Worm (Caenorhabditis elegans) whole organism, L1 larva: Measurements from ENCODE around the gene K08B5.2.

Experiments
- C16A3.4 ChIP-seq: fragments of 150-350 bp; optimal IDR thresholded peaks from 2 replicates; lab custom pipeline; 2014; ENCODE audit warnings: missing biosample characterization, missing genetic modification characterization
- C34B4.2 ChIP-seq: sonication (generic microtip); optimal IDR thresholded peaks from 2 replicates; lab custom pipeline; 2017; ENCODE audit warnings: mild to moderate bottlenecking, missing genetic modification characterization, missing compliant biosample characterization
- F16B12.6 ChIP-seq: fragments of 150-350 bp; optimal IDR thresholded peaks from 2 replicates; lab custom pipeline; 2014; ENCODE audit warnings: missing biosample characterization, missing genetic modification characterization
- blmp-1 ChIP-seq: fragments of 150-350 bp; optimal IDR thresholded peaks from 2 replicates; lab custom pipeline; 2014; ENCODE audit warnings: missing biosample characterization, missing genetic modification characterization
- ceh-88 ChIP-seq: fragments of 200-800 bp; sonication (Bioruptor generic); IDR thresholded peaks from 2 replicates; pipeline ENCODE4 v1.3.6; 2022; ENCODE audit warnings: missing genetic modification characterization, missing compliant biosample characterization
- ceh-90 ChIP-seq: sonication (generic microtip); optimal IDR thresholded peaks from 2 replicates; lab custom pipeline; 2016; ENCODE audit warnings: missing genetic modification characterization, missing compliant biosample characterization
- dsc-1 ChIP-seq: sonication (generic microtip); optimal IDR thresholded peaks from 2 replicates; lab custom pipeline; 2016; ENCODE audit warnings: mild to moderate bottlenecking, missing genetic modification characterization, missing compliant biosample characterization
- efl-1 ChIP-seq, 4 experiments: fragments of 150-350 bp; optimal IDR thresholded peaks in 3 of 4; peaks in 1 of 4; 1 replicate in 1 of 4; 2 replicates in 3 of 4; lab custom pipeline; 2014; ENCODE audit warnings: missing biosample characterization in 2 of 4, missing genetic modification characterization in 2 of 4, missing genetic modification reagents in 2 of 4
- egl-13 ChIP-seq: sonication (generic microtip); optimal IDR thresholded peaks from 2 replicates; lab custom pipeline; 2016; ENCODE audit warnings: missing genotype, missing genetic modification reagents, missing genetic modification characterization, missing compliant biosample characterization
- egl-27 ChIP-seq, 2 experiments: fragments of 150-350 bp in 1 of 2; sonication (generic microtip); optimal IDR thresholded peaks; 3 replicates each; lab custom pipeline; 2017 to 2018; ENCODE audit warnings: missing biosample characterization in 2 of 2, missing genetic modification characterization in 2 of 2, missing genetic modification reagents in 2 of 2
- elt-2 ChIP-seq: sonication (generic microtip); optimal IDR thresholded peaks from 2 replicates; lab custom pipeline; 2016; ENCODE audit warnings: missing genetic modification characterization, mild to moderate bottlenecking, inconsistent platforms, missing compliant biosample characterization, missing genetic modification reagents
- fkh-10 ChIP-seq: sonication (generic microtip); optimal IDR thresholded peaks from 2 replicates; lab custom pipeline; 2017; ENCODE audit warnings: missing biosample characterization, missing genetic modification reagents, missing genetic modification characterization
- fkh-4 ChIP-seq: sonication (generic microtip); optimal IDR thresholded peaks from 2 replicates; lab custom pipeline; 2016; ENCODE audit warnings: missing compliant biosample characterization, missing genetic modification characterization, borderline replicate concordance
- fos-1 ChIP-seq: fragments of 150-350 bp; optimal IDR thresholded peaks from 2 replicates; lab custom pipeline; 2014; ENCODE audit warnings: missing biosample characterization, missing genetic modification characterization
- grh-1 ChIP-seq: fragments of 200-800 bp; sonication (Bioruptor generic); IDR thresholded peaks from 2 replicates; pipeline ENCODE4 v1.3.6; 2022; ENCODE audit warnings: missing genetic modification reagents, missing genetic modification characterization, missing compliant biosample characterization
- hlh-17 ChIP-seq: fragments of 200-800 bp; sonication (Bioruptor generic); optimal IDR thresholded peaks from 2 replicates; lab custom pipeline; 2018; ENCODE audit warnings: missing genetic modification characterization, mild to moderate bottlenecking, missing compliant biosample characterization, moderate library complexity, borderline replicate concordance
- hlh-4 ChIP-seq: sonication (generic microtip); optimal IDR thresholded peaks from 2 replicates; lab custom pipeline; 2016; ENCODE audit warnings: mild to moderate bottlenecking, missing genetic modification characterization, missing compliant biosample characterization
- hpl-2 ChIP-seq: fragments of 150-350 bp; optimal IDR thresholded peaks from 2 replicates; lab custom pipeline; 2014; ENCODE audit warnings: missing biosample characterization, missing genetic modification reagents, missing genetic modification characterization
- lin-13 ChIP-seq: fragments of 150-350 bp; optimal IDR thresholded peaks from 2 replicates; lab custom pipeline; 2014; ENCODE audit warnings: missing biosample characterization, missing genetic modification reagents, missing genetic modification characterization
- lin-15B ChIP-seq: fragments of 150-350 bp; sonication (generic microtip); optimal IDR thresholded peaks from 3 replicates; lab custom pipeline; 2014; ENCODE audit warnings: missing biosample characterization, missing genetic modification characterization
- lin-35 ChIP-seq, 2 experiments: fragments of 150-350 bp; optimal IDR thresholded peaks; 2 replicates each; lab custom pipeline; 2014; ENCODE audit warnings: missing biosample characterization in 2 of 2, missing genetic modification characterization in 2 of 2, missing genetic modification reagents in 2 of 2
- lin-39 ChIP-seq: fragments of 150-350 bp; optimal IDR thresholded peaks from 2 replicates; lab custom pipeline; 2014; ENCODE audit warnings: missing biosample characterization, missing genetic modification reagents, missing genetic modification characterization
- lsy-2 ChIP-seq, 2 experiments: fragments of 150-350 bp; optimal IDR thresholded peaks; 2 replicates each; lab custom pipeline; 2014; ENCODE audit warnings: missing biosample characterization in 2 of 2, missing genetic modification characterization in 2 of 2
- mab-9 ChIP-seq: fragments of 200-800 bp; sonication (Bioruptor generic); IDR thresholded peaks from 2 replicates; pipeline ENCODE4 v1.3.6; 2022; ENCODE audit warnings: missing genetic modification reagents, missing genetic modification characterization, missing compliant biosample characterization
- mef-2 ChIP-seq: fragments of 150-350 bp; optimal IDR thresholded peaks from 2 replicates; lab custom pipeline; 2014; ENCODE audit warnings: missing biosample characterization, missing genetic modification characterization
- mep-1 ChIP-seq: fragments of 150-350 bp; optimal IDR thresholded peaks from 2 replicates; lab custom pipeline; 2014; ENCODE audit warnings: missing biosample characterization, missing genetic modification characterization
- nhr-20 ChIP-seq: sonication (generic microtip); optimal IDR thresholded peaks from 2 replicates; lab custom pipeline; 2016; ENCODE audit warnings: mild to moderate bottlenecking, missing genetic modification characterization, missing compliant biosample characterization
- nhr-28 ChIP-seq: fragments of 150-350 bp; optimal IDR thresholded peaks from 2 replicates; lab custom pipeline; 2014; ENCODE audit warnings: missing biosample characterization, missing genetic modification characterization
- nhr-84 ChIP-seq: sonication (generic microtip); optimal IDR thresholded peaks from 2 replicates; lab custom pipeline; 2017; ENCODE audit warnings: missing biosample characterization, missing genetic modification characterization
- pax-3 ChIP-seq: fragments of 200-800 bp; sonication (Bioruptor generic); optimal IDR thresholded peaks from 2 replicates; lab custom pipeline; 2018; ENCODE audit warnings: mild to moderate bottlenecking, missing genetic modification characterization, moderate library complexity, missing compliant biosample characterization
- skn-1 ChIP-seq: fragments of 150-350 bp; optimal IDR thresholded peaks from 2 replicates; lab custom pipeline; 2014; ENCODE audit warnings: missing biosample characterization, missing genetic modification characterization
- snpc-4 ChIP-seq: fragments of 150-350 bp; optimal IDR thresholded peaks from 2 replicates; lab custom pipeline; 2014; ENCODE audit warnings: missing biosample characterization, missing genetic modification characterization
- sptf-1 ChIP-seq: fragments of 150-350 bp; optimal IDR thresholded peaks from 2 replicates; lab custom pipeline; 2014; ENCODE audit warnings: missing biosample characterization, missing genetic modification characterization
- sup-37 ChIP-seq: fragments of 200-800 bp; sonication (Bioruptor generic); optimal IDR thresholded peaks from 2 replicates; lab custom pipeline; 2018; ENCODE audit warnings: mild to moderate bottlenecking, missing genetic modification characterization, missing compliant biosample characterization
- unc-86 ChIP-seq: sonication (generic microtip); optimal IDR thresholded peaks from 2 replicates; lab custom pipeline; 2016; ENCODE audit warnings: missing genetic modification characterization, missing compliant biosample characterization
- unc-98 ChIP-seq: fragments of 200-800 bp; sonication (Bioruptor generic); IDR thresholded peaks from 2 replicates; pipeline ENCODE4 v1.3.6; 2022; ENCODE audit warnings: missing genetic modification characterization, missing compliant biosample characterization
- vab-15 ChIP-seq: sonication (generic microtip); optimal IDR thresholded peaks from 2 replicates; lab custom pipeline; 2017; ENCODE audit warnings: missing genotype, mild to moderate bottlenecking, missing genetic modification characterization, missing compliant biosample characterization
- zag-1 ChIP-seq: fragments of 150-350 bp; optimal IDR thresholded peaks from 2 replicates; lab custom pipeline; 2014; ENCODE audit warnings: missing biosample characterization, missing genetic modification characterization
- ztf-11 ChIP-seq, 2 experiments: sonication (generic microtip); optimal IDR thresholded peaks; 2 replicates each; lab custom pipeline; 2016 to 2017; ENCODE audit warnings: missing genetic modification characterization in 2 of 2, missing biosample characterization in 1 of 2, missing compliant biosample characterization in 1 of 2

K08B5.2 gene

ce11 chrX:16534564-16534963 is 19.1 kb downstream of the K08B5.2 start (continued):
- TF ChIP-seq nhr-20 (tag; lab: Kevin White, UChicago), result peak; percentile 30
- TF ChIP-seq ztf-11 (tag; optimal IDR thresholded peaks at IDR 0.05; lab: Kevin White, UChicago), result no peak
- no peak for TF ChIP-seq grh-1 (GFP tag; lab: Robert Waterston, UW)
- peak; percentile 44 to 65 for TF ChIP-seq lsy-2 (tag; optimal IDR thresholded peaks at IDR 0.05; lab: Kevin White, UChicago)
- no peak for TF ChIP-seq fos-1 (tag; lab: Kevin White, UChicago)
- no peak for TF ChIP-seq nhr-84 (tag; lab: Kevin White, UChicago)
- TF ChIP-seq hlh-17, result no peak
- TF ChIP-seq mab-9, result no peak
- TF ChIP-seq nhr-28 (tag; lab: Kevin White, UChicago), result no peak
- no peak for TF ChIP-seq pax-3 (tag; lab: Kevin White, UChicago)
- no peak for TF ChIP-seq sup-37
- TF ChIP-seq skn-1 (tag; lab: Kevin White, UChicago), result no peak
- no peak for TF ChIP-seq ceh-88
- peak in 1 of 2 experiments; percentile 7 for TF ChIP-seq efl-1 (optimal IDR thresholded peaks at IDR 0.05; lab: Kevin White, UChicago)
- no peak for TF ChIP-seq efl-1 (GFP tag; optimal IDR thresholded peaks at IDR 0.05 in 1 of 2; lab: Kevin White, UChicago)
- no peak for TF ChIP-seq C34B4.2 (tag; lab: Kevin White, UChicago)
- no peak for TF ChIP-seq hlh-4 (tag; lab: Kevin White, UChicago)
- no peak for TF ChIP-seq elt-2 (tag; lab: Kevin White, UChicago)
- no peak for TF ChIP-seq unc-98
- no peak for TF ChIP-seq lin-35 (GFP tag; optimal IDR thresholded peaks at IDR 0.05; lab: Kevin White, UChicago)
- TF ChIP-seq zag-1 (tag; lab: Kevin White, UChicago), result no peak
- no peak for TF ChIP-seq snpc-4 (tag; lab: Kevin White, UChicago)
- no peak for TF ChIP-seq lin-15B (tag; lab: Kevin White, UChicago)
- TF ChIP-seq mef-2 (tag; lab: Kevin White, UChicago), result no peak
- TF ChIP-seq sptf-1 (tag; lab: Kevin White, UChicago), result no peak
- no peak for TF ChIP-seq egl-27 (tag; optimal IDR thresholded peaks at IDR 0.05; lab: Kevin White, UChicago)
- TF ChIP-seq hpl-2, result no peak
- TF ChIP-seq mep-1 (tag; lab: Kevin White, UChicago), result no peak
- TF ChIP-seq ceh-90 (tag; lab: Kevin White, UChicago), result no peak
- TF ChIP-seq vab-15, result no peak
- no peak for TF ChIP-seq F16B12.6 (tag; lab: Kevin White, UChicago)

ce11 chrX:16533860-16534259 is 19.8 kb downstream of the K08B5.2 start:
- no peak for TF ChIP-seq egl-13 (tag; lab: Kevin White, UChicago)
- no peak for TF ChIP-seq lin-39 (tag; lab: Kevin White, UChicago)
- TF ChIP-seq blmp-1 (tag; lab: Kevin White, UChicago), result peak; percentile 87
- TF ChIP-seq, all 84 proteins: peak for 1

- TF ChIP-seq unc-98, result no peak
- peak; percentile 81 for TF ChIP-seq dsc-1 (tag; lab: Kevin White, UChicago)
- TF ChIP-seq C16A3.4 (tag; lab: Kevin White, UChicago), result no peak
- peak; percentile 74 for TF ChIP-seq fkh-4 (tag; lab: Kevin White, UChicago)
- no peak for TF ChIP-seq lin-13
- TF ChIP-seq, all 84 proteins: peak for 2
Measured at ce11 chrX:16532513-16532912, 21.2 kb downstream of the K08B5.2 start.

DNA sequence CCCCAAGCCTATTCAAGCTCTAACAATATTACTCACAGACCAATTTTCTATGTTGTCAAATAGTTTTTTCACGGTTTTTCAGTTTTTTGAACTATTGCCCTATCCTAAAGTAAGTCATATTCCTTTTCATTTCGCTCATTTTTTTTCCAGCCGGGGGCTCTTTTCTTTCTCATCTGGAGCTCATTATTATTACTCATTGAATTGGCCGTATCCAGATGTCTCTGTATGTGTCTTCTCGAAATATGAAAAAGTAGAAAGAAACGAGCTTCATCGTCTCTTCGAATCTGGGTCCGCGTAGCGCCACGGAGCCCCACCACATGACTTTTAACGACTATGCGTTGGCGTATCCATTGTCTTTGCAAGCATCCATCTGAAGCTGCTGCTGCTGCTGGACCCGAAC is 23.2 kb downstream of the K08B5.2 start:
- TF ChIP-seq snpc-4 (tag; lab: Kevin White, UChicago), result no peak
- TF ChIP-seq dsc-1 (tag; lab: Kevin White, UChicago), result peak; percentile 98
- TF ChIP-seq unc-86 (tag; lab: Kevin White, UChicago), result no peak
- TF ChIP-seq fkh-10 (GFP tag; lab: Kevin White, UChicago), result no peak
- peak; percentile 91 for TF ChIP-seq fkh-4 (tag; lab: Kevin White, UChicago)
